Fruit fly (Drosophila melanogaster) Kc167 (cell line): Measurements from ENCODE around the gene Ctu2.

Source experiments
- Myc ChIP-seq: fragments of >200 bp; optimal IDR thresholded peaks from 2 replicates; lab custom pipeline; 2017; ENCODE audit warnings: missing external identifiers
- Sin3A ChIP-seq: fragments of >200 bp; optimal IDR thresholded peaks from 2 replicates; lab custom pipeline; 2018; ENCODE audit warnings: missing external identifiers
- h ChIP-seq: fragments of >200 bp; optimal IDR thresholded peaks from 3 replicates; lab custom pipeline; 2018; ENCODE audit warnings: missing external identifiers
- ttk ChIP-seq: sonication (Bioruptor generic); optimal IDR thresholded peaks from 2 replicates; lab custom pipeline; 2017; ENCODE audit warnings: missing external identifiers

DNA sequence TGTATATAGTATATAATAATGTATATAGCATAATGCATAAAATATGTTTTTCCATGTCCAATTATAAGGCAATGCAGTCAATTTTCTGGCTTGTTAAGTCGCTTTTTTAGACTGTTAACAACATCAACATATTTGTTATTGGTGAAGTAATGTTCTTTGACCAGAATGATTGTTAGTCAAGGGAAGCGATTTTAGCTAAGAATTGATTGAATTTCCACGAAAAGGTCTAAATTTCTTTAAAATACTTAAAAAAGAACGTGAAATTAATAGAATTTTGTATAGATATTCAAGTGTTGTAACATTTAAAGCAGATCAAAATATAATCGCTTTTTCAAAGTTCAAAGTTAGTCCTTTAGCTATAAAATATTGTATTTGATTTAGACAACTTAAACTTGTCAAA, 29.6 kb downstream of the Ctu2 start:
- no peak for TF ChIP-seq Sin3A (lab: Kevin White, UChicago)
- no peak for TF ChIP-seq h (lab: Kevin White, UChicago)
- no peak for TF ChIP-seq Myc (lab: Kevin White, UChicago)
- no peak for TF ChIP-seq ttk (lab: Kevin White, UChicago)
